Worm (Caenorhabditis elegans) whole organism, L3 larva: Measurements from ENCODE around the gene C44H9.7.

ENCODE experiments used
- R02D3.7 ChIP-seq: fragments of 150-350 bp; optimal IDR thresholded peaks from 2 replicates; lab custom pipeline; 2014; ENCODE audit warnings: missing biosample characterization, missing genetic modification characterization
- aly-2 ChIP-seq: fragments of 150-350 bp; optimal IDR thresholded peaks from 2 replicates; lab custom pipeline; 2014; ENCODE audit warnings: missing biosample characterization, missing genetic modification characterization
- ama-1 ChIP-seq: fragments of 150-350 bp; optimal IDR thresholded peaks from 2 replicates; lab custom pipeline; 2018
- ceh-16 ChIP-seq: sonication (generic microtip); optimal IDR thresholded peaks from 2 replicates; lab custom pipeline; 2017; ENCODE audit warnings: missing biosample characterization, missing genetic modification characterization
- ceh-28 ChIP-seq: fragments of 150-350 bp; optimal IDR thresholded peaks from 2 replicates; lab custom pipeline; 2014; ENCODE audit warnings: missing biosample characterization, missing genetic modification reagents, missing genetic modification characterization
- ceh-82 ChIP-seq: fragments of 150-350 bp; optimal IDR thresholded peaks from 2 replicates; lab custom pipeline; 2014; ENCODE audit warnings: missing biosample characterization, missing genetic modification characterization
- ceh-9 ChIP-seq: sonication (generic microtip); optimal IDR thresholded peaks from 2 replicates; lab custom pipeline; 2018; ENCODE audit warnings: missing biosample characterization, missing genetic modification characterization
- elt-1 ChIP-seq: fragments of 150-350 bp; optimal IDR thresholded peaks from 2 replicates; lab custom pipeline; 2014; ENCODE audit warnings: missing biosample characterization, missing genetic modification characterization
- elt-2 ChIP-seq: sonication (generic microtip); optimal IDR thresholded peaks from 2 replicates; lab custom pipeline; 2016; ENCODE audit warnings: missing genetic modification reagents, mild to moderate bottlenecking, missing genetic modification characterization, missing compliant biosample characterization
- eor-1 ChIP-seq, 2 experiments: fragments of 150-350 bp; optimal IDR thresholded peaks; 2 replicates each; lab custom pipeline; 2014 to 2018; ENCODE audit warnings: missing biosample characterization in 2 of 2, missing genetic modification characterization in 2 of 2
- fkh-10 ChIP-seq: sonication (generic microtip); optimal IDR thresholded peaks from 2 replicates; lab custom pipeline; 2017; ENCODE audit warnings: missing biosample characterization, missing genetic modification reagents, missing genetic modification characterization
- fkh-2 ChIP-seq: fragments of 150-350 bp; optimal IDR thresholded peaks from 2 replicates; lab custom pipeline; 2014; ENCODE audit warnings: missing biosample characterization, missing genetic modification reagents, missing genetic modification characterization
- jun-1 ChIP-seq: fragments of 150-350 bp; optimal IDR thresholded peaks from 2 replicates; lab custom pipeline; 2014; ENCODE audit warnings: missing biosample characterization, missing genetic modification reagents, missing genetic modification characterization
- lin-15B ChIP-seq: fragments of 150-350 bp; optimal IDR thresholded peaks from 2 replicates; lab custom pipeline; 2014; ENCODE audit warnings: missing biosample characterization, missing genetic modification characterization
- mdl-1 ChIP-seq: fragments of 150-350 bp; optimal IDR thresholded peaks from 2 replicates; lab custom pipeline; 2014; ENCODE audit warnings: missing biosample characterization, missing genetic modification characterization
- mml-1 ChIP-seq: fragments of 150-350 bp; sonication (generic microtip); optimal IDR thresholded peaks from 3 replicates; lab custom pipeline; 2014; ENCODE audit warnings: missing biosample characterization, missing genetic modification characterization
- nfya-1 ChIP-seq: sonication (generic microtip); optimal IDR thresholded peaks from 2 replicates; lab custom pipeline; 2017; ENCODE audit warnings: missing genetic modification characterization, mild to moderate bottlenecking, missing compliant biosample characterization, antibody characterized with exemption, moderate library complexity; ENCODE audit not compliant: insufficient read depth
- nhr-11 ChIP-seq: fragments of 150-350 bp; optimal IDR thresholded peaks from 2 replicates; lab custom pipeline; 2014; ENCODE audit warnings: missing biosample characterization, missing genetic modification characterization
- nhr-12 ChIP-seq: fragments of 150-350 bp; optimal IDR thresholded peaks from 2 replicates; lab custom pipeline; 2014; ENCODE audit warnings: missing biosample characterization, missing genetic modification characterization
- nhr-23 ChIP-seq: fragments of 150-350 bp; optimal IDR thresholded peaks from 2 replicates; lab custom pipeline; 2014; ENCODE audit warnings: missing biosample characterization, missing genetic modification reagents, missing genetic modification characterization
- nhr-28 ChIP-seq: fragments of 150-350 bp; optimal IDR thresholded peaks from 2 replicates; lab custom pipeline; 2014; ENCODE audit warnings: missing biosample characterization, missing genetic modification characterization
- nhr-43 ChIP-seq: sonication (generic microtip); optimal IDR thresholded peaks from 2 replicates; lab custom pipeline; 2016; ENCODE audit warnings: mild to moderate bottlenecking, missing genetic modification characterization, missing compliant biosample characterization; ENCODE audit not compliant: poor library complexity, severe bottlenecking
- nhr-67 ChIP-seq: fragments of 150-350 bp; optimal IDR thresholded peaks from 2 replicates; lab custom pipeline; 2014; ENCODE audit warnings: missing biosample characterization, missing genetic modification characterization
- pha-4 ChIP-seq: fragments of 150-350 bp; optimal IDR thresholded peaks from 2 replicates; lab custom pipeline; 2014; ENCODE audit warnings: missing biosample characterization, missing genetic modification reagents, missing genetic modification characterization
- pqm-1 ChIP-seq: fragments of 150-350 bp; optimal IDR thresholded peaks from 2 replicates; lab custom pipeline; 2017; ENCODE audit warnings: missing biosample characterization, missing genetic modification characterization, inconsistent platforms
- sea-2 ChIP-seq: fragments of 150-350 bp; sonication (generic microtip); optimal IDR thresholded peaks from 4 replicates; lab custom pipeline; 2014; ENCODE audit warnings: missing biosample characterization, missing genetic modification reagents, missing genetic modification characterization
- skn-1 ChIP-seq: fragments of 150-350 bp; optimal IDR thresholded peaks from 2 replicates; lab custom pipeline; 2014; ENCODE audit warnings: missing biosample characterization, missing genetic modification characterization
- unc-62 ChIP-seq: fragments of 150-350 bp; sonication (generic microtip); optimal IDR thresholded peaks from 4 replicates; lab custom pipeline; 2014; ENCODE audit warnings: missing biosample characterization, missing genetic modification reagents, missing genetic modification characterization
- zag-1 ChIP-seq: fragments of 150-350 bp; optimal IDR thresholded peaks from 2 replicates; lab custom pipeline; 2014; ENCODE audit warnings: missing biosample characterization, missing genetic modification characterization
- ztf-11 ChIP-seq: fragments of 150-350 bp; optimal IDR thresholded peaks from 2 replicates; lab custom pipeline; 2014; ENCODE audit warnings: missing biosample characterization, missing genetic modification characterization

Gene C44H9.7

ce11 chrV:12809876-12810275 is 44.8 kb downstream of the C44H9.7 start, which contains the start of gene ZC443.1:
ZC443.1 (minus strand) TSS chrV:12810080.
- TF ChIP-seq fkh-10 (GFP tag; lab: Kevin White, UChicago), result no peak
- TF ChIP-seq fkh-2, result no peak
- no peak for TF ChIP-seq pqm-1 (tag; lab: Kevin White, UChicago)
- no peak for TF ChIP-seq nfya-1 (tag; lab: Kevin White, UChicago)
- no peak for TF ChIP-seq skn-1 (tag; lab: Kevin White, UChicago)
- TF ChIP-seq ztf-11, result no peak
- TF ChIP-seq pha-4 (tag; lab: Kevin White, UChicago), result no peak
- no peak for TF ChIP-seq mdl-1
- TF ChIP-seq elt-1 (tag; lab: Kevin White, UChicago), result no peak
- TF ChIP-seq mml-1 (tag; lab: Kevin White, UChicago), result no peak
- no peak for TF ChIP-seq lin-15B (tag; lab: Kevin White, UChicago)
- TF ChIP-seq ceh-82, result no peak
- no peak for TF ChIP-seq unc-62 (GFP tag; lab: Kevin White, UChicago)
- TF ChIP-seq jun-1 (tag; lab: Kevin White, UChicago), result no peak
- no peak for TF ChIP-seq nhr-28
- TF ChIP-seq nhr-67, result no peak
- no peak for TF ChIP-seq ceh-16 (tag; lab: Kevin White, UChicago)

DNA sequence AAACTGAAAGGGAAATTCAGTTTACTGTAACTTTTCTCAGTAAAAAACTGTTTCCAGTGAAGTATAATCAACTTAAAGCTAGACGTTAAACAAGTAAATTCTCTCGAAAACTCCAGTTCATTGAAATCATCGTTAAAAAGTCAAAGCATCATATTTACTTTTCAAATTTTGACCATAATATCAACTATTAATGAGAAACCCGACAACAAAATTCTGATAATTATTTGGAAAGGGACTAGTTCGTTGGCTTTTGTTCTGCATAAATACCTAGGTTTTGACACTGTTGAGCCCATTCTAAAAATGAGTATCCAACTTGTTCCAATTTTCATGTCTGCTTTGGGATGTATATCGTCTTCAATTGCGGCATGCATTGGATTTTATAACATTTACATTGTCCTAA is 48.5 kb downstream of the C44H9.7 start, which contains the start of gene ZC443.7:
Gene ZC443.7 (plus strand): TSS at position 301 of the 400 bp plus-strand sequence.
- TF ChIP-seq ama-1 (no peak), nhr-43 (tag; lab: Kevin White, UChicago) (no peak), nhr-23 (tag; lab: Kevin White, UChicago) (no peak), eor-1 (tag; optimal IDR thresholded peaks at IDR 0.05; lab: Kevin White, UChicago) (no peak), mml-1 (tag; lab: Kevin White, UChicago) (no peak), ceh-9 (no peak), ceh-28 (no peak), R02D3.7 (no peak)
- TF ChIP-seq, all 47 proteins: peak for 0

DNA sequence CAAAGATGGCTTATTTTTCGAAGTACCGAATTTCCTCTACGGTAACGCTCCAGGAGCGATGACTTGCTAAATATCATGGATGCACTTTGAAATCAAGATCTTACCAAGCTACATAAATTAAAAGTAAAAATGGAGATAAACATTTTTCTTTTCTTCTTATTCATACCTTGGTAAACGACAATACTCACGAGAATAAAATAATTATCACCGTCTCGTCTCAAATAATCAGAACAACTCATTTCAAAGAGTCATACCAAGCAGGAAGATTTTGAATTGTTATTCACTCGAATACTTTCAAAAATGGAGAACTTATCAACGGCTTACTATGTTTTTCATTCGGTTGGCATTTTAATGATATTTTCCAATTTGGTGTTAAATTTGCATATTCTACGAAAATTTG is 51.4 kb downstream of the C44H9.7 start, which contains the start of gene srbc-45:
Gene srbc-45 (plus strand): TSS at position 301 of the 400 bp plus-strand sequence.
- TF ChIP-seq aly-2 (tag; lab: Kevin White, UChicago), result no peak
- TF ChIP-seq sea-2 (GFP tag; lab: Kevin White, UChicago), result no peak
- no peak for TF ChIP-seq nhr-43 (tag; lab: Kevin White, UChicago)
- TF ChIP-seq ceh-28, result no peak
- TF ChIP-seq jun-1 (tag; lab: Kevin White, UChicago), result no peak
- no peak for TF ChIP-seq ceh-82
- no peak for TF ChIP-seq eor-1 (tag; optimal IDR thresholded peaks at IDR 0.05; lab: Kevin White, UChicago)
- TF ChIP-seq nfya-1 (tag; lab: Kevin White, UChicago), result no peak
- no peak for TF ChIP-seq skn-1 (tag; lab: Kevin White, UChicago)
- TF ChIP-seq zag-1 (tag; lab: Kevin White, UChicago), result no peak
- no peak for TF ChIP-seq nhr-11 (tag; lab: Kevin White, UChicago)
- TF ChIP-seq pha-4 (tag; lab: Kevin White, UChicago), result no peak
- no peak for TF ChIP-seq nhr-12 (tag; lab: Kevin White, UChicago)
- TF ChIP-seq elt-2 (tag; lab: Kevin White, UChicago), result no peak
- TF ChIP-seq ceh-9, result no peak
